Worm (Caenorhabditis elegans): ENCODE results near the gene F07G11.2.

The F07G11.2 gene

DNA sequence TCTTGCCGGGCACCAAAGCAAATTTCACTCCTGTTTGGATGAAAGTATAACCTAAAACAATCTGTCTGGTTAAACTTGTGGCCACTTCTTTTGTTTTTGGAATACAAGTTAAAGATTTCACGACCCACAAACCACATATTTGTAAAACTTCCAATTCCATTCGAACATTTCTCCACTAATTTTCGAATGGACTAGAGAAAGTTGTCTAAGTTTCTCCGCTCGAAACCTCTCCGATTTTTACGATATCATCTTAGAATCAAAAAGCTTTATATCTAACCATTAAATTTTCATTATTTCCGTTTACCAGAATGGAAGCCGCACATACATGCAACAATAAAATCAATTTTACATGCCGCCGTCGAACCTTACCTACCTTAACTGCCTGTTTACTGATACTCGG lies 6.1 kb upstream of the F07G11.2 start, which contains the start of gene F07G11.3:
Gene F07G11.3, plus strand, starts transcription at position 301 of the 400 bp plus-strand sequence.
- no peak for TF ChIP-seq unc-86 (tag; optimal IDR thresholded peaks at IDR 0.05)
- no peak for TF ChIP-seq ceh-2 (tag; optimal IDR thresholded peaks at IDR 0.05)
- TF ChIP-seq pax-1 (tag; optimal IDR thresholded peaks at IDR 0.05), result no peak
- TF ChIP-seq hlh-8 (tag; optimal IDR thresholded peaks at IDR 0.05), result no peak
- TF ChIP-seq elt-4 (tag; optimal IDR thresholded peaks at IDR 0.05), result no peak
- TF ChIP-seq hlh-6 (tag; optimal IDR thresholded peaks at IDR 0.05), result no peak
- no peak for TF ChIP-seq C08G9.2 (tag; optimal IDR thresholded peaks at IDR 0.05)
- TF ChIP-seq dmd-4 (tag; optimal IDR thresholded peaks at IDR 0.05; ENCODE audit: borderline replicate concordance), result no peak
- no peak for TF ChIP-seq ceh-14 (tag; optimal IDR thresholded peaks at IDR 0.05)
- TF ChIP-seq npax-4 (tag; optimal IDR thresholded peaks at IDR 0.05), result no peak

DNA sequence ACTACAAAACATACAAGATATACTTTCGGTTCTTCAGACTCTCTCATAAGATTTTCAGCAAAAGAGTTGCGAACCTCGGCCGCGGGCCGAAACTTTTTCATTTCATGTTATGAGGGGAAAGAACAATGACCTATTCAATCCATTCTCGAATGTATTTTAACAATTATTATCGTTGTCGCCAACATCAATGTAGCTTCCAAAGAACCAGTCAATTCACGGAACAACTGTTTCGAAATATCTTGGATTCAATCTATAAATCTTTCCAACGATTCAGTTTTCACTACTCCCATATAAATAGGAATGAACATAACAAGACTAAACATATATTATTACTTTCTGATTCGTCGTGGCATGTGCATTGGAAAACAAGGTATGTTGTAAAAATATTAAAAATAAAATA lies 2.5 kb downstream of the F07G11.2 start, which contains the start of gene F07G11.1:
Gene F07G11.1, plus strand, starts transcription at position 301 of the 400 bp plus-strand sequence.
- TF ChIP-seq ceh-6 (GFP tag; optimal IDR thresholded peaks at IDR 0.05) (no peak), dmd-4 (tag; optimal IDR thresholded peaks at IDR 0.05; ENCODE audit: borderline replicate concordance) (no peak), unc-86 (tag; optimal IDR thresholded peaks at IDR 0.05) (no peak), ceh-14 (tag; optimal IDR thresholded peaks at IDR 0.05) (no peak)

ce11 chrV:7313233-7313632 lies 8.6 kb downstream of the F07G11.2 start, which contains the start of gene srx-6:
Gene srx-6, minus strand, starts transcription at chrV:7313333.
- TF ChIP-seq zip-5 (tag; optimal IDR thresholded peaks at IDR 0.05) (no peak), pha-4 (tag; optimal IDR thresholded peaks at IDR 0.05) (no peak), C38D4.7 (GFP tag; optimal IDR thresholded peaks at IDR 0.05) (no peak), lin-11 (tag; optimal IDR thresholded peaks at IDR 0.05) (no peak), ahr-1 (tag; optimal IDR thresholded peaks at IDR 0.05) (no peak), ceh-34 (tag; optimal IDR thresholded peaks at IDR 0.05) (no peak), fax-1 (tag; optimal IDR thresholded peaks at IDR 0.05) (no peak), F13H6.1 (tag; optimal IDR thresholded peaks at IDR 0.05) (no peak), che-1 (tag; optimal IDR thresholded peaks at IDR 0.05) (no peak)

DNA sequence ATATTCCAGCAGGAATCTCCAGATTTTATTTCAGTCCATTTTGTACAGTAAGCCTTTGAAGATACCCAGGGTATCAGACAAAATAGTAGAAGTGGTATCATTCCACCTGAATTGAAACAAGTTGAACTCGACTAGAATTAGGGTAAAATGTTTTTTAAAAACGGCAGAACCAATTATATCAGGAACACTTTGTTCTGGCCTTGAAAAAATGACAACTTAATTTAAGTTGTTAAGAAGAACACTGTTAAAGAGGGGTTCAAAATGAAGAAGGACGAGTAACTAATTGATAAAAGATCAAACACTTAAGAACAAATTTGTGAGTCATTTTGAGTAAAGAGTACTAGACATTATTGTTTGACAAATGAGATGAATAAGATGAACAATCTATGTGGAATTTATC lies 16.3 kb downstream of the F07G11.2 start, which contains the start of gene lmd-4:
Gene lmd-4, minus strand, starts transcription at position 101 of the 400 bp plus-strand sequence.
- TF ChIP-seq npax-4 (tag; optimal IDR thresholded peaks at IDR 0.05) (no peak), sdc-2 (tag; optimal IDR thresholded peaks at IDR 0.05) (no peak), ztf-16 (tag; optimal IDR thresholded peaks at IDR 0.05) (no peak), ttx-3 (tag; optimal IDR thresholded peaks at IDR 0.05) (no peak), ceh-34 (tag; optimal IDR thresholded peaks at IDR 0.05) (no peak), T23F11.4 (GFP tag; optimal IDR thresholded peaks at IDR 0.05) (no peak), madf-2 (tag; optimal IDR thresholded peaks at IDR 0.05) (no peak), hlh-6 (tag; optimal IDR thresholded peaks at IDR 0.05) (no peak), che-1 (tag; optimal IDR thresholded peaks at IDR 0.05) (no peak), ceh-19 (GFP tag; optimal IDR thresholded peaks at IDR 0.05) (no peak), elt-2 (tag; optimal IDR thresholded peaks at IDR 0.05) (no peak), ceh-24 (tag; optimal IDR thresholded peaks at IDR 0.05) (no peak), pag-3 (tag; optimal IDR thresholded peaks at IDR 0.05; ENCODE audit: borderline replicate concordance) (no peak), sox-2 (GFP tag; IDR thresholded peaks at IDR 0.05) (no peak), fax-1 (tag; optimal IDR thresholded peaks at IDR 0.05) (no peak)

- TF ChIP-seq pros-1 (tag; optimal IDR thresholded peaks at IDR 0.05) (no peak), hlh-8 (tag; optimal IDR thresholded peaks at IDR 0.05) (no peak), C08G9.2 (tag; optimal IDR thresholded peaks at IDR 0.05) (no peak), sox-2 (GFP tag; IDR thresholded peaks at IDR 0.05) (no peak), pha-2 (tag; optimal IDR thresholded peaks at IDR 0.05) (no peak), lim-6 (tag; optimal IDR thresholded peaks at IDR 0.05) (no peak), syd-9 (tag; optimal IDR thresholded peaks at IDR 0.05) (no peak), ceh-30 (tag; optimal IDR thresholded peaks at IDR 0.05) (no peak), pax-1 (tag; optimal IDR thresholded peaks at IDR 0.05) (no peak), ceh-45 (GFP tag; IDR thresholded peaks at IDR 0.05) (no peak), ahr-1 (tag; optimal IDR thresholded peaks at IDR 0.05) (no peak), hlh-30 (tag; optimal IDR thresholded peaks at IDR 0.05; ENCODE audit: insufficient read depth) (no peak), eyg-1 (tag; optimal IDR thresholded peaks at IDR 0.05) (no peak)
Observed at ce11 chrV:7321915-7322314, 17.3 kb downstream of the F07G11.2 start, which contains the start of gene F10G2.10. Gene F10G2.10, plus strand, starts transcription at chrV:7322215.
